Fruit fly (Drosophila melanogaster) whole organism, pupa: Measurements from ENCODE around the gene CG11791.

Experiments
- CG10348 ChIP-seq: fragments of 200-800 bp; sonication (Bioruptor generic); IDR thresholded peaks from 2 replicates; pipeline ENCODE4 v1.3.6; 2022; ENCODE audit warnings: missing biosample characterization, missing genetic modification characterization
- CG12605 ChIP-seq: fragments of 200-800 bp; sonication (Bioruptor generic); IDR thresholded peaks from 2 replicates; pipeline ENCODE4 v1.3.6; 2022; ENCODE audit warnings: missing biosample characterization, missing genetic modification characterization
- CG13204 ChIP-seq: fragments of 200-800 bp; sonication (Bioruptor generic); optimal IDR thresholded peaks from 2 replicates; lab custom pipeline; 2018; ENCODE audit warnings: missing biosample characterization, mild to moderate bottlenecking, missing genetic modification characterization, moderate library complexity
- CG14655 ChIP-seq: fragments of 200-800 bp; sonication (Bioruptor generic); optimal IDR thresholded peaks from 3 replicates; lab custom pipeline; 2017; ENCODE audit warnings: mild to moderate bottlenecking, missing biosample characterization, missing genetic modification reagents, missing genetic modification characterization
- CG15710 ChIP-seq: fragments of 200-800 bp; sonication (Bioruptor generic); optimal IDR thresholded peaks from 2 replicates; lab custom pipeline; 2018; ENCODE audit warnings: missing biosample characterization, mild to moderate bottlenecking, missing genetic modification characterization, moderate library complexity
- CG17806 ChIP-seq: fragments of 200-800 bp; sonication (Bioruptor generic); optimal IDR thresholded peaks from 2 replicates; lab custom pipeline; 2018; ENCODE audit warnings: missing biosample characterization, mild to moderate bottlenecking, missing genetic modification characterization, moderate library complexity
- CG32121 ChIP-seq: fragments of 200-800 bp; sonication (Bioruptor generic); IDR thresholded peaks from 2 replicates; pipeline ENCODE4 v1.3.6; 2022; ENCODE audit warnings: missing biosample characterization, missing genetic modification characterization
- CG34367 ChIP-seq: fragments of 200-800 bp; sonication (Bioruptor generic); optimal IDR thresholded peaks from 2 replicates; lab custom pipeline; 2018; ENCODE audit warnings: missing biosample characterization, mild to moderate bottlenecking, missing genetic modification characterization
- CG4496 ChIP-seq: fragments of 200-800 bp; sonication (Bioruptor generic); IDR thresholded peaks from 3 replicates; pipeline ENCODE4 v1.3.6; 2022; ENCODE audit warnings: missing biosample characterization, missing genetic modification characterization
- CG8159 ChIP-seq: fragments of 200-800 bp; sonication (Bioruptor generic); optimal IDR thresholded peaks from 3 replicates; lab custom pipeline; 2018; ENCODE audit warnings: missing biosample characterization, mild to moderate bottlenecking, missing genetic modification characterization, moderate library complexity
- CG8301 ChIP-seq: fragments of 200-800 bp; sonication (Bioruptor generic); optimal IDR thresholded peaks from 2 replicates; lab custom pipeline; 2018; ENCODE audit warnings: missing biosample characterization, mild to moderate bottlenecking, missing genetic modification characterization
- CG9948 ChIP-seq: fragments of 200-800 bp; sonication (Bioruptor generic); optimal IDR thresholded peaks from 2 replicates; lab custom pipeline; 2018; ENCODE audit warnings: missing biosample characterization, mild to moderate bottlenecking, missing genetic modification characterization, moderate library complexity
- D1 ChIP-seq: fragments of 200-800 bp; sonication (Bioruptor generic); optimal IDR thresholded peaks from 2 replicates; lab custom pipeline; 2018; ENCODE audit warnings: missing biosample characterization, mild to moderate bottlenecking, missing genetic modification characterization, moderate library complexity
- EcR ChIP-seq: fragments of 200-800 bp; sonication (Bioruptor generic); optimal IDR thresholded peaks from 3 replicates; lab custom pipeline; 2019; ENCODE audit warnings: missing biosample characterization, missing genetic modification characterization, mild to moderate bottlenecking, moderate library complexity, missing genetic modification reagents
- Ets98B ChIP-seq: fragments of 200-800 bp; sonication (Bioruptor generic); IDR thresholded peaks from 2 replicates; pipeline ENCODE4 v1.3.6; 2022; ENCODE audit warnings: missing biosample characterization, missing genetic modification characterization
- Pif1A ChIP-seq: fragments of 200-800 bp; sonication (Bioruptor generic); optimal IDR thresholded peaks from 3 replicates; lab custom pipeline; 2016; ENCODE audit warnings: missing biosample characterization, missing genetic modification characterization
- Pif1B ChIP-seq: fragments of 200-800 bp; sonication (Bioruptor generic); optimal IDR thresholded peaks from 3 replicates; lab custom pipeline; 2016; ENCODE audit warnings: missing biosample characterization, missing genetic modification characterization
- Snoo ChIP-seq: fragments of 200-800 bp; sonication (Bioruptor generic); optimal IDR thresholded peaks from 3 replicates; lab custom pipeline; 2017; ENCODE audit warnings: missing biosample characterization, mild to moderate bottlenecking, missing genetic modification characterization, inconsistent platforms
- fd96Ca ChIP-seq: fragments of 200-800 bp; sonication (Bioruptor generic); IDR thresholded peaks from 3 replicates; pipeline ENCODE4 v1.3.6; 2022; ENCODE audit warnings: missing biosample characterization, missing genetic modification characterization
- gl ChIP-seq: fragments of 200-800 bp; sonication (Bioruptor generic); optimal IDR thresholded peaks from 2 replicates; lab custom pipeline; 2018; ENCODE audit warnings: missing biosample characterization, mild to moderate bottlenecking, missing genetic modification characterization
- rn ChIP-seq: fragments of 200-800 bp; sonication (Bioruptor generic); IDR thresholded peaks from 2 replicates; pipeline ENCODE4 v1.3.6; 2022; ENCODE audit warnings: missing biosample characterization, missing genetic modification characterization

The CG11791 gene

dm6 chr3R:25049383-25049741 lies at the start of gene CG11791:
Gene CG11791, plus strand, starts transcription at chr3R:25049616.
- no peak for TF ChIP-seq fd96Ca (GFP tag; lab: Robert Waterston, UW)

- TF ChIP-seq D1 (tag; lab: Kevin White, UChicago) (no peak), Snoo (tag; lab: Kevin White, UChicago) (no peak), CG14655 (GFP tag; lab: Kevin White, UChicago) (no peak), CG17806 (tag; lab: Kevin White, UChicago) (no peak), fd96Ca (GFP tag; lab: Robert Waterston, UW) (no peak), rn (GFP tag; lab: Robert Waterston, UW) (no peak), CG4496 (GFP tag; lab: Robert Waterston, UW) (no peak), CG34367 (tag; lab: Kevin White, UChicago) (no peak), CG8301 (tag; lab: Kevin White, UChicago) (no peak)
These were observed 47.2 kb upstream of the CG11791 start for dm6 chr3R:25002257-25002656.

- TF ChIP-seq Pif1A (GFP tag; lab: Kevin White, UChicago) (no peak), EcR (GFP tag; lab: Kevin White, UChicago) (no peak), CG8301 (tag; lab: Kevin White, UChicago) (no peak), CG10348 (GFP tag; lab: Robert Waterston, UW) (no peak), CG8159 (tag; lab: Kevin White, UChicago) (no peak), CG4496 (GFP tag; lab: Robert Waterston, UW) (0 out of 3 replicates have a peak, but pooled peaks have one; percentile 22), CG14655 (GFP tag; lab: Kevin White, UChicago) (no peak)
These were observed 45.4 kb upstream of the CG11791 start for dm6 chr3R:25004064-25004463.

- TF ChIP-seq D1 (tag; lab: Kevin White, UChicago) (no peak), Pif1B (GFP tag; lab: Kevin White, UChicago) (no peak), CG15710 (tag; lab: Kevin White, UChicago) (peak; percentile 2), CG4496 (GFP tag; lab: Robert Waterston, UW) (peak; percentile 70), CG17806 (tag; lab: Kevin White, UChicago) (peak; percentile 38), CG9948 (tag; lab: Kevin White, UChicago) (peak; percentile 24), CG32121 (GFP tag; lab: Robert Waterston, UW) (peak; percentile 46), Ets98B (GFP tag; lab: Robert Waterston, UW) (0 out of 2 replicates have a peak, but pooled peaks have one; percentile 58), CG8159 (tag; lab: Kevin White, UChicago) (peak; percentile 7), Pif1A (GFP tag; lab: Kevin White, UChicago) (peak; percentile 57), CG8301 (tag; lab: Kevin White, UChicago) (peak; percentile 56), CG34367 (tag; lab: Kevin White, UChicago) (no peak), CG14655 (GFP tag; lab: Kevin White, UChicago) (peak; percentile 44), gl (tag; lab: Kevin White, UChicago) (no peak), fd96Ca (GFP tag; lab: Robert Waterston, UW) (peak; percentile 80; the same call in 2 of the 3 replicates), rn (GFP tag; lab: Robert Waterston, UW) (peak; percentile 40; the same call in 1 of the 2 replicates)
These were observed 44.7 kb upstream of the CG11791 start for dm6 chr3R:25004763-25005162.

dm6 chr3R:25005748-25006147 lies 43.7 kb upstream of the CG11791 start:
- TF ChIP-seq fd96Ca (GFP tag; lab: Robert Waterston, UW) (no peak), CG4496 (GFP tag; lab: Robert Waterston, UW) (no peak), CG8301 (tag; lab: Kevin White, UChicago) (no peak), CG13204 (GFP tag; lab: Kevin White, UChicago) (no peak), Ets98B (GFP tag; lab: Robert Waterston, UW) (no peak), Snoo (tag; lab: Kevin White, UChicago) (no peak), CG34367 (tag; lab: Kevin White, UChicago) (no peak), CG9948 (tag; lab: Kevin White, UChicago) (no peak)

- TF ChIP-seq CG9948 (tag; lab: Kevin White, UChicago), result peak; percentile 88
- TF ChIP-seq CG14655 (GFP tag; lab: Kevin White, UChicago), result peak; percentile 96
- TF ChIP-seq EcR (GFP tag; lab: Kevin White, UChicago), result peak; percentile 84
- no peak for TF ChIP-seq D1 (tag; lab: Kevin White, UChicago)
- TF ChIP-seq CG10348 (GFP tag; lab: Robert Waterston, UW), result peak; percentile 51; the same call in 1 of the 2 replicates
- TF ChIP-seq CG17806 (tag; lab: Kevin White, UChicago), result peak; percentile 87
- TF ChIP-seq CG34367 (tag; lab: Kevin White, UChicago), result peak; percentile 85
- peak; percentile 81 for TF ChIP-seq rn (GFP tag; lab: Robert Waterston, UW)
- TF ChIP-seq Pif1A (GFP tag; lab: Kevin White, UChicago), result peak; percentile 87
- TF ChIP-seq CG15710 (tag; lab: Kevin White, UChicago), result peak; percentile 85
- TF ChIP-seq CG32121 (GFP tag; lab: Robert Waterston, UW), result peak; percentile 90
- TF ChIP-seq gl (tag; lab: Kevin White, UChicago), result peak; percentile 81
- peak; percentile 87 for TF ChIP-seq CG8159 (tag; lab: Kevin White, UChicago)
- TF ChIP-seq CG13204 (GFP tag; lab: Kevin White, UChicago), result peak; percentile 72
- TF ChIP-seq Snoo (tag; lab: Kevin White, UChicago), result no peak
- peak; percentile 96 for TF ChIP-seq CG8301 (tag; lab: Kevin White, UChicago)
- peak; percentile 93 for TF ChIP-seq fd96Ca (GFP tag; lab: Robert Waterston, UW)
- peak; percentile 95 for TF ChIP-seq CG4496 (GFP tag; lab: Robert Waterston, UW)
- peak; percentile 83 for TF ChIP-seq Pif1B (GFP tag; lab: Kevin White, UChicago)
- TF ChIP-seq CG12605 (GFP tag; lab: Robert Waterston, UW), result peak; percentile 88
- TF ChIP-seq Ets98B (GFP tag; lab: Robert Waterston, UW), result peak; percentile 95
These were observed 39.5 kb upstream of the CG11791 start for dm6 chr3R:25009745-25010446.
